Fruit fly (Drosophila melanogaster): ENCODE results near the gene CG31668.

Gene CG31668

dm6 chr2L:2180120-2180539 is 25.8 kb downstream of the CG31668 start (continued):
- TF ChIP-seq CG3065 (GFP tag; optimal IDR thresholded peaks at IDR 0.05) (peak; percentile 69), peb (GFP tag; IDR thresholded peaks at IDR 0.05) (peak; percentile 83), Dip2 (GFP tag; IDR thresholded peaks at IDR 0.05) (0 out of 2 replicates have a peak, but pooled peaks have one; percentile 19), CG18599 (GFP tag; optimal IDR thresholded peaks at IDR 0.05) (peak; percentile 89), YL-1 (GFP tag; optimal IDR thresholded peaks at IDR 0.05) (peak; percentile 27), CG9876 (GFP tag; optimal IDR thresholded peaks at IDR 0.05) (peak; percentile 34), grn (GFP tag; optimal IDR thresholded peaks at IDR 0.05) (peak; percentile 29), trh (GFP tag; optimal IDR thresholded peaks at IDR 0.05) (peak; percentile 72), CG2129 (GFP tag; IDR thresholded peaks at IDR 0.05; ENCODE audit: partially characterized antibody) (no peak), CG1024 (GFP tag; IDR thresholded peaks at IDR 0.05) (peak; percentile 82), eyg (GFP tag; optimal IDR thresholded peaks at IDR 0.05) (peak; percentile 67), Dp (GFP tag; optimal IDR thresholded peaks at IDR 0.05) (no peak), ttk (GFP tag; IDR thresholded peaks at IDR 0.05) (peak; percentile 91), inv (GFP tag; IDR thresholded peaks at IDR 0.05; ENCODE audit: partially characterized antibody) (no peak), CG12942 (GFP tag; optimal IDR thresholded peaks at IDR 0.05) (peak; percentile 82), CG4820 (GFP tag; optimal IDR thresholded peaks at IDR 0.05) (peak; percentile 89), sima (GFP tag; optimal IDR thresholded peaks at IDR 0.05) (peak; percentile 23), CG4328 (GFP tag; optimal IDR thresholded peaks at IDR 0.05) (peak; percentile 55), CG3847 (GFP tag; IDR thresholded peaks at IDR 0.05) (peak; percentile 81), oc (tag; optimal IDR thresholded peaks at IDR 0.05) (peak; percentile 94), CG9817 (tag; optimal IDR thresholded peaks at IDR 0.05) (peak; percentile 81), CG6854 (GFP tag; optimal IDR thresholded peaks at IDR 0.05) (peak; percentile 79), corto (GFP tag; optimal IDR thresholded peaks at IDR 0.05) (no peak), Ravus (GFP tag; IDR thresholded peaks at IDR 0.05) (peak; percentile 58), lbe (GFP tag; optimal IDR thresholded peaks at IDR 0.05) (peak; percentile 49), croc (GFP tag; conservative IDR thresholded peaks at IDR 0.05) (peak; percentile 88), CG6272 (GFP tag; IDR thresholded peaks at IDR 0.05) (peak; percentile 80), slbo (GFP tag; IDR thresholded peaks at IDR 0.05) (peak; percentile 84), CG30020 (tag; optimal IDR thresholded peaks at IDR 0.05) (peak; percentile 47), wor (GFP tag; IDR thresholded peaks at IDR 0.05) (peak; percentile 87), zen2 (GFP tag; IDR thresholded peaks at IDR 0.05; ENCODE audit: partially characterized antibody) (no peak), tna (GFP tag; IDR thresholded peaks at IDR 0.05; ENCODE audit: partially characterized antibody) (no peak), CG6683 (GFP tag; optimal IDR thresholded peaks at IDR 0.05) (peak; percentile 60), CG15269 (tag; optimal IDR thresholded peaks at IDR 0.05) (peak; percentile 91), ro (GFP tag; IDR thresholded peaks at IDR 0.05) (peak; percentile 62; the same call in 1 of the 2 replicates), maf-S (GFP tag; optimal IDR thresholded peaks at IDR 0.05) (peak; percentile 38), pfk (GFP tag; optimal IDR thresholded peaks at IDR 0.05) (no peak), kah (GFP tag; optimal IDR thresholded peaks at IDR 0.05) (peak; percentile 87), dan (GFP tag; IDR thresholded peaks at IDR 0.05) (peak; percentile 56; the same call in 1 of the 2 replicates), ems (GFP tag; optimal IDR thresholded peaks at IDR 0.05) (peak; percentile 84), CG3995 (GFP tag; optimal IDR thresholded peaks at IDR 0.05) (no peak), CG8281 (tag; optimal IDR thresholded peaks at IDR 0.05) (peak; percentile 72), Lim3 (GFP tag; IDR thresholded peaks at IDR 0.05) (peak; percentile 76), CG1602 (GFP tag; optimal IDR thresholded peaks at IDR 0.05) (peak; percentile 85), yki (optimal IDR thresholded peaks at IDR 0.05) (no peak), CG3726 (GFP tag; IDR thresholded peaks at IDR 0.05) (peak; percentile 77; the same call in 2 of the 3 replicates), Rx (GFP tag; IDR thresholded peaks at IDR 0.05) (peak; percentile 86), Sry-δ (GFP tag; optimal IDR thresholded peaks at IDR 0.05) (peak; percentile 35), CG32532 (GFP tag; IDR thresholded peaks at IDR 0.05) (peak; percentile 89), Xbp1 (GFP tag; optimal IDR thresholded peaks at IDR 0.05) (peak; percentile 90), CG12299 (tag; optimal IDR thresholded peaks at IDR 0.05) (peak; percentile 81), kay (GFP tag; optimal IDR thresholded peaks at IDR 0.05) (peak; percentile 76)
